Fruit fly (Drosophila melanogaster): ENCODE results near the gene CG16762.
A peak's percentile ranks its signal among the peaks of the same experiment; 100 is the strongest.

Gene CG16762

DNA sequence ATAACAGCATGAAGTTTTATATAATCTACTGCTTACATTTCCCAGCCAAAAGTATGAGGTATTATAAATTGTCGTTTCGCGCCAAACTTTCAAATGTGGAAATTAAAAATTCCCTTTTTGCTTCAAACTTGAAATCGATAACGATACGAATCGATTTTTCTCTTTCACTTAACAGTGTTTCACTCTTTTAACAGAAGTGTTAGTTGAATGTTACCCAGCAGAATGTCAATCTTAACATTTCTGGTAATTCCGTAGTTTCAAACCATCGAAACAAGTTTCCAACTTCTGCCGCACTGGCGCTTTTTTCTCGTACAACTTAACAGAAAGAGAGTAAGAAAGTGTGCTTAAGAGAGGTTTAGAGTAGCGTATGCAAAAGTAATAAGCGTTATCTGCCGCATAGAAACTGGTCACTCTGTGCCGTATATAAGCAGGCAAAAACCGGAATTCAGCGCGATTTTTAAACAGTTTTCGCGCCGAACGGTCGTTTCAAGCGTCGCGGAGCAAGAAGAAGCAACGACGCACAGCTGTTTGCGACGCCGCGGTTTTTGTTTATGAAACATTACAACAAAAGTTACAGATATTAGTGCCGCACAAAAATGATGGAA, 8.9 kb downstream of the CG16762 start (continued):
- no peak for TF ChIP-seq CG9932 (GFP tag; IDR thresholded peaks at IDR 0.05)
- TF ChIP-seq Taf1 (GFP tag; IDR thresholded peaks at IDR 0.05) = no peak
- TF ChIP-seq Dbx (GFP tag; IDR thresholded peaks at IDR 0.05) = 0 out of 3 replicates have a peak, but pooled peaks have one; percentile 51
- TF ChIP-seq ase (GFP tag; IDR thresholded peaks at IDR 0.05) = no peak
- no peak for TF ChIP-seq salm (tag; optimal IDR thresholded peaks at IDR 0.05)
- peak; percentile 13 for TF ChIP-seq pros (GFP tag; optimal IDR thresholded peaks at IDR 0.05)
- TF ChIP-seq bsh (GFP tag; optimal IDR thresholded peaks at IDR 0.05) = peak in 1 of 2 experiments; percentile 25
- peak; percentile 70; the same call in 1 of the 3 replicates for TF ChIP-seq CG11456 (GFP tag; IDR thresholded peaks at IDR 0.05)
- no peak for TF ChIP-seq peb (GFP tag; IDR thresholded peaks at IDR 0.05)
- peak; percentile 57 for TF ChIP-seq sug (tag; optimal IDR thresholded peaks at IDR 0.05)
- no peak for TF ChIP-seq Bdp1 (GFP tag; optimal IDR thresholded peaks at IDR 0.05)
- no peak for TF ChIP-seq chn (GFP tag; optimal IDR thresholded peaks at IDR 0.05)
- TF ChIP-seq CG12942 (GFP tag; optimal IDR thresholded peaks at IDR 0.05) = no peak
- TF ChIP-seq ab (GFP tag; optimal IDR thresholded peaks at IDR 0.05) = no peak
- TF ChIP-seq tup (GFP tag; optimal IDR thresholded peaks at IDR 0.05) = no peak
- no peak; the same call in none of the 2 replicates for TF ChIP-seq onecut (GFP tag; IDR thresholded peaks at IDR 0.05)
- TF ChIP-seq BtbVII (GFP tag; optimal IDR thresholded peaks at IDR 0.05) = no peak
- TF ChIP-seq CG2202 (tag; optimal IDR thresholded peaks at IDR 0.05) = peak; percentile 20
- peak; percentile 58; the same call in 2 of the 3 replicates for TF ChIP-seq CG6791 (GFP tag; IDR thresholded peaks at IDR 0.05; ENCODE audit: partially characterized antibody)
- peak; percentile 51 for TF ChIP-seq CG17568 (GFP tag; optimal IDR thresholded peaks at IDR 0.05)
- no peak for TF ChIP-seq Vsx1 (GFP tag; optimal IDR thresholded peaks at IDR 0.05)
- TF ChIP-seq CG10654 (GFP tag; optimal IDR thresholded peaks at IDR 0.05) = peak; percentile 1
- peak; percentile 22 for TF ChIP-seq CG13775 (GFP tag; optimal IDR thresholded peaks at IDR 0.05)
- TF ChIP-seq Dll (GFP tag; IDR thresholded peaks at IDR 0.05; ENCODE audit: partially characterized antibody) = peak; percentile 68; the same call in 3 of the 4 replicates
- TF ChIP-seq CG6765 (GFP tag; optimal IDR thresholded peaks at IDR 0.05) = peak; percentile 24
- TF ChIP-seq jing (GFP tag; optimal IDR thresholded peaks at IDR 0.05) = no peak
- TF ChIP-seq sens-2 (GFP tag; IDR thresholded peaks at IDR 0.05) = peak; percentile 42; the same call in 1 of the 2 replicates
- TF ChIP-seq mld (GFP tag; IDR thresholded peaks at IDR 0.05; ENCODE audit: partially characterized antibody) = no peak; the same call in 2 of the 3 replicates
- TF ChIP-seq CG17328 (GFP tag; IDR thresholded peaks at IDR 0.05) = peak; percentile 44; the same call in 1 of the 2 replicates
- no peak for TF ChIP-seq Hey (tag; optimal IDR thresholded peaks at IDR 0.05)
- peak; percentile 42 for TF ChIP-seq pfk (GFP tag; optimal IDR thresholded peaks at IDR 0.05)
- TF ChIP-seq CG17912 (GFP tag; optimal IDR thresholded peaks at IDR 0.05) = peak; percentile 82
- TF ChIP-seq sisA (GFP tag; IDR thresholded peaks at IDR 0.05) = no peak
- TF ChIP-seq Meics (GFP tag; optimal IDR thresholded peaks at IDR 0.05) = no peak
- 0 out of 2 replicates have a peak, but pooled peaks have one; percentile 11 for TF ChIP-seq CG1024 (GFP tag; IDR thresholded peaks at IDR 0.05)
- TF ChIP-seq CG2712 (tag; optimal IDR thresholded peaks at IDR 0.05) = peak; percentile 51
- TF ChIP-seq NfI (GFP tag; optimal IDR thresholded peaks at IDR 0.05) = peak; percentile 9
- TF ChIP-seq ftz-f1 (GFP tag; optimal IDR thresholded peaks at IDR 0.05) = no peak
- peak; percentile 25; the same call in 1 of the 2 replicates for TF ChIP-seq wdn (GFP tag; IDR thresholded peaks at IDR 0.05)
- TF ChIP-seq crc (GFP tag; optimal IDR thresholded peaks at IDR 0.05) = no peak
- peak in 1 of 2 experiments; percentile 66 for TF ChIP-seq Pdp1 (GFP tag; optimal IDR thresholded peaks at IDR 0.05)
- no peak for TF ChIP-seq CG8281 (tag; optimal IDR thresholded peaks at IDR 0.05)
- no peak for TF ChIP-seq cas (GFP tag; IDR thresholded peaks at IDR 0.05)
- peak in 1 of 2 experiments; percentile 67 for TF ChIP-seq eve (GFP tag; optimal IDR thresholded peaks at IDR 0.05)
- TF ChIP-seq slp2 (GFP tag; optimal IDR thresholded peaks at IDR 0.05) = no peak
- TF ChIP-seq MTF-1 (GFP tag; optimal IDR thresholded peaks at IDR 0.05; ENCODE audit: borderline replicate concordance) = peak; percentile 16
- peak; percentile 54 for TF ChIP-seq CG3847 (GFP tag; IDR thresholded peaks at IDR 0.05)
- no peak for TF ChIP-seq CG6272 (GFP tag; IDR thresholded peaks at IDR 0.05)
- peak; percentile 90 for TF ChIP-seq CG17385 (GFP tag; optimal IDR thresholded peaks at IDR 0.05)
